Fruit fly (Drosophila melanogaster) Kc167 (cell line): ENCODE results near the gene Idh3g.

Source experiments
- Myc ChIP-seq: fragments of >200 bp; optimal IDR thresholded peaks from 2 replicates; lab custom pipeline; 2017; ENCODE audit warnings: missing external identifiers
- Sin3A ChIP-seq: fragments of >200 bp; optimal IDR thresholded peaks from 2 replicates; lab custom pipeline; 2018; ENCODE audit warnings: missing external identifiers
- h ChIP-seq: fragments of >200 bp; optimal IDR thresholded peaks from 3 replicates; lab custom pipeline; 2018; ENCODE audit warnings: missing external identifiers
- insv ChIP-seq: fragments of >200 bp; optimal IDR thresholded peaks from 3 replicates; lab custom pipeline; 2018; ENCODE audit warnings: missing external identifiers
- psq ChIP-seq: fragments of >200 bp; optimal IDR thresholded peaks from 2 replicates; lab custom pipeline; 2017; ENCODE audit warnings: missing external identifiers
- ttk ChIP-seq: sonication (Bioruptor generic); optimal IDR thresholded peaks from 2 replicates; lab custom pipeline; 2017; ENCODE audit warnings: missing external identifiers

dm6 chr3R:25684859-25685258 lies 4.2 kb downstream of the Idh3g start, which contains the start of gene RpL27:
- TF ChIP-seq Myc (lab: Kevin White, UChicago) (no peak), Sin3A (lab: Kevin White, UChicago) (no peak), psq (lab: Kevin White, UChicago) (no peak), h (lab: Kevin White, UChicago) (no peak), insv (lab: Kevin White, UChicago) (no peak), ttk (no peak)
